Fruit fly (Drosophila melanogaster): ENCODE results near the gene CG5412.
A peak's percentile ranks its signal among the peaks of the same experiment; 100 is the strongest.

The CG5412 gene

dm6 chr3R:20542283-20543144 lies 34.3 kb upstream of the CG5412 start (continued):
- TF ChIP-seq lab (GFP tag; optimal IDR thresholded peaks at IDR 0.05) (peak; percentile 7), CHES-1-like (GFP tag; optimal IDR thresholded peaks at IDR 0.05) (no peak), CG10654 (GFP tag; optimal IDR thresholded peaks at IDR 0.05) (peak; percentile 19), fd102C (GFP tag; optimal IDR thresholded peaks at IDR 0.05) (peak; percentile 75), toy (GFP tag; IDR thresholded peaks at IDR 0.05) (no peak), dmrt99B (tag; optimal IDR thresholded peaks at IDR 0.05) (no peak), CG14050 (GFP tag; IDR thresholded peaks at IDR 0.05) (no peak), CG13424 (tag; optimal IDR thresholded peaks at IDR 0.05) (peak; percentile 37), ems (GFP tag; optimal IDR thresholded peaks at IDR 0.05) (no peak), Usf (GFP tag; optimal IDR thresholded peaks at IDR 0.05) (no peak), Lim3 (GFP tag; IDR thresholded peaks at IDR 0.05) (no peak), CG8924 (tag; optimal IDR thresholded peaks at IDR 0.05) (peak; percentile 39), CG32767 (GFP tag; IDR thresholded peaks at IDR 0.05) (no peak), CG2129 (GFP tag; IDR thresholded peaks at IDR 0.05; ENCODE audit: partially characterized antibody) (no peak), CG1603 (tag; optimal IDR thresholded peaks at IDR 0.05) (peak; percentile 48), CG7556 (GFP tag; optimal IDR thresholded peaks at IDR 0.05) (peak; percentile 56), Mes4 (GFP tag; optimal IDR thresholded peaks at IDR 0.05) (peak; percentile 18), en (GFP tag; optimal IDR thresholded peaks at IDR 0.05) (no peak), pita (GFP tag; optimal IDR thresholded peaks at IDR 0.05) (no peak), CTCF (GFP tag; optimal IDR thresholded peaks at IDR 0.05) (no peak), Deaf1 (tag; optimal IDR thresholded peaks at IDR 0.05) (peak; percentile 29), odd (GFP tag; optimal IDR thresholded peaks at IDR 0.05) (peak; percentile 54), chn (GFP tag; optimal IDR thresholded peaks at IDR 0.05) (no peak), CG7357 (GFP tag; IDR thresholded peaks at IDR 0.05) (no peak), CG15011 (GFP tag; optimal IDR thresholded peaks at IDR 0.05) (peak; percentile 63), gsb-n (tag; optimal IDR thresholded peaks at IDR 0.05) (peak; percentile 68), ATbp (GFP tag; optimal IDR thresholded peaks at IDR 0.05) (peak; percentile 79), CG12071 (GFP tag; optimal IDR thresholded peaks at IDR 0.05) (no peak), CG7928 (GFP tag; optimal IDR thresholded peaks at IDR 0.05) (no peak), zf30C (GFP tag; optimal IDR thresholded peaks at IDR 0.05) (peak; percentile 61), caup (GFP tag; optimal IDR thresholded peaks at IDR 0.05; ENCODE audit: severe bottlenecking) (no peak), otp (GFP tag; IDR thresholded peaks at IDR 0.05) (peak; percentile 34; the same call in 2 of the 3 replicates), CG9215 (GFP tag; IDR thresholded peaks at IDR 0.05) (no peak), crp (GFP tag; optimal IDR thresholded peaks at IDR 0.05) (no peak), CG17186 (GFP tag; optimal IDR thresholded peaks at IDR 0.05) (no peak), Spps (tag; optimal IDR thresholded peaks at IDR 0.05) (peak; percentile 20), NFAT (GFP tag; IDR thresholded peaks at IDR 0.05) (no peak), Hr78 (GFP tag; optimal IDR thresholded peaks at IDR 0.05) (peak in 1 of 2 experiments; percentile 31), phol (tag; optimal IDR thresholded peaks at IDR 0.05) (no peak), CG15479 (GFP tag; optimal IDR thresholded peaks at IDR 0.05) (peak; percentile 83), CG11504 (tag; optimal IDR thresholded peaks at IDR 0.05) (no peak), CG7745 (tag; optimal IDR thresholded peaks at IDR 0.05) (peak; percentile 75), CG5180 (GFP tag; optimal IDR thresholded peaks at IDR 0.05) (no peak), kay (GFP tag; optimal IDR thresholded peaks at IDR 0.05) (peak; percentile 20), CG1233 (GFP tag; optimal IDR thresholded peaks at IDR 0.05) (peak; percentile 55), Gsc (GFP tag; IDR thresholded peaks at IDR 0.05) (no peak), sqz (GFP tag; optimal IDR thresholded peaks at IDR 0.05) (no peak), Vsx1 (GFP tag; optimal IDR thresholded peaks at IDR 0.05) (peak; percentile 54), bcd (GFP tag; optimal IDR thresholded peaks at IDR 0.05) (no peak)

All from whole organism, embryonic.